Fruit fly (Drosophila melanogaster): ENCODE data around the gene CG32579.
A peak's percentile ranks its signal among the peaks of the same experiment; 100 is the strongest.

Gene CG32579

DNA sequence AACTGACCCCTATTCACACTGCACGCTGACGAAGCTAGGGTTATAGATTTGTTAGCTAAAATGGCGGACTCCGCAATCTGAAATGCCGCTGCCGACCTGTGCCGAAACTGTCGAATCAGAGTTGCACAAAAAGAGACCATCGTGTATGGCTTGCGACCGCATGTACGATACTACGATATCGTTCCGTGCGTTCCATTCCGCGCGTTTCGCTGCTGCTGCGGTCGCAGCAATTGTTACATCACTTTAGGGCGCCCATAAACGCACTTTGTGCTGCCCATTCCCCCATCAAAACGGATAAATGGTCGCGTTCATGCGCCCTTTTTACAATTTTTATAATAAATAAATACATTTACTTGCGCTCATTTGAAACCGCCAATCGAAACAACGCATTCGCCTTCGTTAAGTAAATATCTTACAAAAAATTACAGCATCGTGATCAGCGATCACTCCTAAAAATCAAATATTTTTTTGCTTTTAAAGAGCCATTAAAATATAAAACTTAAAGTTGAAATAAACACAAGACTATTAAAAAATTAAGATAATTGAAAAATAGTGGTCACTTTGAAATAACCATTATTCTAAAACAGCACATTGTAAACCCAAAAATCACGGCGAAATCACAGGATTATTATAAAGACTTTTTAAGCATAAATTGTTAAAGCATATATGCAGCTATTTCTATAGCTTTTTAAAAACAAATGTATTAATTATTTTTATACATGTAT lies 2.7 kb upstream of the CG32579 start, which contains the start of gene Cyp1 (continued):
- TF ChIP-seq ranshi (GFP tag; IDR thresholded peaks at IDR 0.05) (peak; percentile 63), Gug (GFP tag; IDR thresholded peaks at IDR 0.05) (peak; percentile 38; the same call in 2 of the 4 replicates), CG18011 (GFP tag; optimal IDR thresholded peaks at IDR 0.05) (no peak), Sry-β (GFP tag; optimal IDR thresholded peaks at IDR 0.05) (peak; percentile 13), yki (optimal IDR thresholded peaks at IDR 0.05) (no peak), CG32772 (GFP tag; IDR thresholded peaks at IDR 0.05) (peak; percentile 32; the same call in 1 of the 2 replicates), Bdp1 (GFP tag; optimal IDR thresholded peaks at IDR 0.05) (no peak), Adf1 (GFP tag; IDR thresholded peaks at IDR 0.05) (peak; percentile 88), CG5953 (GFP tag; IDR thresholded peaks at IDR 0.05) (peak; percentile 46), zf30C (GFP tag; optimal IDR thresholded peaks at IDR 0.05) (no peak), CG2129 (GFP tag; IDR thresholded peaks at IDR 0.05; ENCODE audit: partially characterized antibody) (peak; percentile 32; the same call in 1 of the 2 replicates), al (GFP tag; IDR thresholded peaks at IDR 0.05) (0 out of 2 replicates have a peak, but pooled peaks have one; percentile 26), CG13296 (GFP tag; optimal IDR thresholded peaks at IDR 0.05) (no peak), zen2 (GFP tag; IDR thresholded peaks at IDR 0.05; ENCODE audit: partially characterized antibody) (peak; percentile 64; the same call in 2 of the 3 replicates), CG3726 (GFP tag; IDR thresholded peaks at IDR 0.05) (no peak), CG17359 (tag; optimal IDR thresholded peaks at IDR 0.05) (peak; percentile 15), lab (GFP tag; optimal IDR thresholded peaks at IDR 0.05) (no peak), ash1 (GFP tag; optimal IDR thresholded peaks at IDR 0.05) (no peak), CG5180 (GFP tag; optimal IDR thresholded peaks at IDR 0.05) (no peak), CG10543 (GFP tag; optimal IDR thresholded peaks at IDR 0.05) (no peak), Lpt (GFP tag; optimal IDR thresholded peaks at IDR 0.05) (no peak), eve (GFP tag; optimal IDR thresholded peaks at IDR 0.05) (no peak), slbo (GFP tag; IDR thresholded peaks at IDR 0.05) (peak; percentile 72; the same call in 1 of the 2 replicates), ken (GFP tag; IDR thresholded peaks at IDR 0.05) (peak; percentile 47; the same call in 1 of the 3 replicates), CG30431 (GFP tag; optimal IDR thresholded peaks at IDR 0.05) (no peak), cas (GFP tag; IDR thresholded peaks at IDR 0.05) (no peak), CG6254 (GFP tag; optimal IDR thresholded peaks at IDR 0.05) (no peak), CG9215 (GFP tag; IDR thresholded peaks at IDR 0.05) (peak; percentile 21; the same call in 1 of the 2 replicates), wek (GFP tag; optimal IDR thresholded peaks at IDR 0.05) (peak; percentile 48), CG12299 (tag; optimal IDR thresholded peaks at IDR 0.05) (no peak), fd64A (GFP tag; optimal IDR thresholded peaks at IDR 0.05) (no peak), en (GFP tag; optimal IDR thresholded peaks at IDR 0.05) (no peak), CG8944 (GFP tag; optimal IDR thresholded peaks at IDR 0.05) (no peak), klu (GFP tag; IDR thresholded peaks at IDR 0.05) (0 out of 2 replicates have a peak, but pooled peaks have one; percentile 23), ftz-f1 (GFP tag; optimal IDR thresholded peaks at IDR 0.05) (peak; percentile 1), CG11504 (tag; optimal IDR thresholded peaks at IDR 0.05) (no peak), CG1603 (tag; optimal IDR thresholded peaks at IDR 0.05) (peak; percentile 90), D19B (GFP tag; optimal IDR thresholded peaks at IDR 0.05) (no peak), CG42726 (GFP tag; IDR thresholded peaks at IDR 0.05; ENCODE audit: partially characterized antibody) (peak; percentile 92), stwl (tag; optimal IDR thresholded peaks at IDR 0.05) (peak; percentile 41), CG12236 (GFP tag; optimal IDR thresholded peaks at IDR 0.05) (no peak), sens-2 (GFP tag; IDR thresholded peaks at IDR 0.05) (0 out of 2 replicates have a peak, but pooled peaks have one; percentile 19), gce (GFP tag; IDR thresholded peaks at IDR 0.05) (peak; percentile 61; the same call in 2 of the 3 replicates), Sox100B (GFP tag; optimal IDR thresholded peaks at IDR 0.05) (peak; percentile 32), Hsf (GFP tag; optimal IDR thresholded peaks at IDR 0.05) (no peak), row (GFP tag; IDR thresholded peaks at IDR 0.05) (peak; percentile 81), dati (GFP tag; IDR thresholded peaks at IDR 0.05) (0 out of 2 replicates have a peak, but pooled peaks have one; percentile 17), CG18476 (GFP tag; optimal IDR thresholded peaks at IDR 0.05) (peak; percentile 44), bigmax (GFP tag; optimal IDR thresholded peaks at IDR 0.05) (peak; percentile 80)
